Fruit fly (Drosophila melanogaster) whole organism, embryonic: ENCODE results near the gene Mpcp2.
A peak's percentile ranks its signal among the peaks of the same experiment; 100 is the strongest.

Source experiments
- Bdp1 ChIP-seq: fragments of 200-800 bp; sonication (Bioruptor generic); optimal IDR thresholded peaks from 3 replicates; lab custom pipeline; 2016; ENCODE audit warnings: missing biosample characterization, missing genetic modification characterization
- CG1024 ChIP-seq: fragments of 200-800 bp; sonication (Bioruptor generic); IDR thresholded peaks from 2 replicates; pipeline ENCODE4 v1.3.6; 2022; ENCODE audit warnings: missing biosample characterization, missing genetic modification characterization
- CG10274 ChIP-seq: fragments of 200-800 bp; sonication (Bioruptor generic); optimal IDR thresholded peaks from 3 replicates; lab custom pipeline; 2017; ENCODE audit warnings: missing biosample characterization, mild to moderate bottlenecking, missing genetic modification characterization
- CG10462 ChIP-seq: fragments of 200-800 bp; sonication (Bioruptor generic); optimal IDR thresholded peaks from 2 replicates; lab custom pipeline; 2016; ENCODE audit warnings: missing biosample characterization, missing genetic modification characterization
- CG10979 ChIP-seq: fragments of 200-800 bp; sonication (Bioruptor generic); optimal IDR thresholded peaks from 2 replicates; lab custom pipeline; 2018; ENCODE audit warnings: missing biosample characterization, mild to moderate bottlenecking, missing genetic modification characterization, moderate library complexity
- CG11247 ChIP-seq: fragments of 200-800 bp; sonication (Bioruptor generic); IDR thresholded peaks from 2 replicates; pipeline ENCODE4 v1.3.6; 2022; ENCODE audit warnings: missing biosample characterization, missing genetic modification characterization
- CG13287 ChIP-seq: fragments of 200-800 bp; sonication (Bioruptor generic); IDR thresholded peaks from 2 replicates; pipeline ENCODE4 v1.3.6; 2022; ENCODE audit warnings: missing biosample characterization, missing genetic modification characterization; ENCODE audit not compliant: partially characterized antibody
- CG14710 ChIP-seq: fragments of 200-800 bp; sonication (Bioruptor generic); optimal IDR thresholded peaks from 3 replicates; lab custom pipeline; 2019; ENCODE audit warnings: missing biosample characterization, mild to moderate bottlenecking, missing genetic modification characterization, moderate library complexity
- CG15011 ChIP-seq: fragments of 200-800 bp; sonication (Bioruptor generic); optimal IDR thresholded peaks from 3 replicates; lab custom pipeline; 2018; ENCODE audit warnings: missing biosample characterization, mild to moderate bottlenecking, missing genetic modification characterization
- CG15601 ChIP-seq: fragments of 200-800 bp; sonication (Bioruptor generic); optimal IDR thresholded peaks from 3 replicates; lab custom pipeline; 2019; ENCODE audit warnings: missing biosample characterization, mild to moderate bottlenecking, missing genetic modification characterization, moderate library complexity
- CG17186 ChIP-seq: fragments of 200-800 bp; sonication (Bioruptor generic); optimal IDR thresholded peaks from 3 replicates; lab custom pipeline; 2017; ENCODE audit warnings: missing biosample characterization, missing genetic modification reagents, missing genetic modification characterization
- CG17328 ChIP-seq: fragments of 200-800 bp; sonication (Bioruptor generic); IDR thresholded peaks from 2 replicates; pipeline ENCODE4 v1.3.6; 2022; ENCODE audit warnings: missing biosample characterization, missing genetic modification characterization
- CG17385 ChIP-seq: fragments of 200-800 bp; sonication (Bioruptor generic); optimal IDR thresholded peaks from 3 replicates; lab custom pipeline; 2018; ENCODE audit warnings: missing biosample characterization, mild to moderate bottlenecking, missing genetic modification characterization
- CG1832 ChIP-seq: fragments of 200-800 bp; sonication (Bioruptor generic); optimal IDR thresholded peaks from 2 replicates; lab custom pipeline; 2017; ENCODE audit warnings: missing biosample characterization, mild to moderate bottlenecking, missing genetic modification characterization, inconsistent platforms
- CG2129 ChIP-seq: fragments of 200-800 bp; sonication (Bioruptor generic); IDR thresholded peaks from 2 replicates; pipeline ENCODE4 v1.3.6; 2022; ENCODE audit warnings: missing biosample characterization, missing genetic modification characterization; ENCODE audit not compliant: partially characterized antibody
- CG30403 ChIP-seq: fragments of 200-800 bp; sonication (Bioruptor generic); optimal IDR thresholded peaks from 3 replicates; lab custom pipeline; 2016; ENCODE audit warnings: missing biosample characterization, missing genetic modification characterization
- CG32532 ChIP-seq: fragments of 200-800 bp; sonication (Bioruptor generic); IDR thresholded peaks from 2 replicates; pipeline ENCODE4 v1.3.6; 2022; ENCODE audit warnings: missing biosample characterization, missing genetic modification characterization
- CG34422 ChIP-seq: fragments of 200-800 bp; sonication (Bioruptor generic); IDR thresholded peaks from 3 replicates; pipeline ENCODE4 v1.3.6; 2022; ENCODE audit warnings: missing biosample characterization, missing genetic modification characterization
- CG4360 ChIP-seq: fragments of 200-800 bp; sonication (Bioruptor generic); IDR thresholded peaks from 2 replicates; pipeline ENCODE4 v1.3.6; 2022; ENCODE audit warnings: missing biosample characterization, missing genetic modification characterization
- CG7556 ChIP-seq: fragments of 200-800 bp; sonication (Bioruptor generic); optimal IDR thresholded peaks from 2 replicates; lab custom pipeline; 2017; ENCODE audit warnings: missing biosample characterization, mild to moderate bottlenecking, missing genetic modification characterization
- CG7839 ChIP-seq: fragments of 200-800 bp; sonication (Bioruptor generic); optimal IDR thresholded peaks from 3 replicates; lab custom pipeline; 2018; ENCODE audit warnings: missing biosample characterization, mild to moderate bottlenecking, missing genetic modification characterization, moderate library complexity
- CG9817 ChIP-seq: fragments of 200-800 bp; sonication (Bioruptor generic); optimal IDR thresholded peaks from 2 replicates; lab custom pipeline; 2018; ENCODE audit warnings: missing biosample characterization, mild to moderate bottlenecking, missing genetic modification characterization, moderate library complexity
- D19A ChIP-seq: fragments of 200-800 bp; optimal IDR thresholded peaks from 3 replicates; lab custom pipeline; 2019; ENCODE audit warnings: missing biosample characterization, mild to moderate bottlenecking, missing genetic modification characterization, moderate library complexity
- Dfd ChIP-seq, 2 experiments: fragments of >200 bp; optimal IDR thresholded peaks; 2 replicates each; lab custom pipeline; 2017; ENCODE audit warnings: missing biosample characterization in 2 of 2, missing genetic modification characterization in 2 of 2
- Gsc ChIP-seq: fragments of 200-800 bp; sonication (Bioruptor generic); IDR thresholded peaks from 2 replicates; pipeline ENCODE4 v1.3.6; 2022; ENCODE audit warnings: missing biosample characterization, missing genetic modification characterization
- Kr ChIP-seq: fragments of 200-800 bp; sonication (Bioruptor generic); optimal IDR thresholded peaks from 2 replicates; lab custom pipeline; 2017; ENCODE audit warnings: missing biosample characterization, mild to moderate bottlenecking, missing genetic modification characterization
- MBD-R2 ChIP-seq: fragments of 200-800 bp; sonication (Bioruptor generic); IDR thresholded peaks from 2 replicates; pipeline ENCODE4 v1.3.6; 2022; ENCODE audit warnings: missing biosample characterization, missing genetic modification characterization
- Mad ChIP-seq: fragments of 200-800 bp; sonication (Bioruptor generic); optimal IDR thresholded peaks from 2 replicates; lab custom pipeline; 2016; ENCODE audit warnings: missing biosample characterization, missing genetic modification characterization
- Max ChIP-seq: fragments of 200-800 bp; sonication (Bioruptor generic); optimal IDR thresholded peaks from 2 replicates; lab custom pipeline; 2016; ENCODE audit warnings: missing biosample characterization, mild to moderate bottlenecking, missing genetic modification characterization
- Nf-YA ChIP-seq: fragments of 200-800 bp; sonication (Bioruptor generic); IDR thresholded peaks from 2 replicates; pipeline ENCODE4 v1.3.6; 2022; ENCODE audit warnings: missing biosample characterization, missing genetic modification characterization
- Nf-YC ChIP-seq: fragments of 200-800 bp; optimal IDR thresholded peaks from 3 replicates; lab custom pipeline; 2019; ENCODE audit warnings: missing biosample characterization, mild to moderate bottlenecking, missing genetic modification characterization, moderate library complexity
- Rx ChIP-seq: fragments of 200-800 bp; sonication (Bioruptor generic); IDR thresholded peaks from 2 replicates; pipeline ENCODE4 v1.3.6; 2022; ENCODE audit warnings: missing biosample characterization, missing genetic modification characterization
- Sry-δ ChIP-seq: fragments of 200-800 bp; sonication (Bioruptor generic); optimal IDR thresholded peaks from 2 replicates; lab custom pipeline; 2016; ENCODE audit warnings: missing biosample characterization, missing genetic modification characterization
- Stat92E ChIP-seq, 3 experiments: fragments of >200 bp in 2 of 3; fragments of 200-800 bp in 1 of 3; sonication (Bioruptor generic) in 1 of 3; optimal IDR thresholded peaks; 2 replicates each; lab custom pipeline; 2017 to 2019; ENCODE audit warnings: missing biosample characterization in 3 of 3, missing genetic modification characterization in 3 of 3, mild to moderate bottlenecking in 1 of 3, moderate library complexity in 1 of 3
- Taf1 ChIP-seq: fragments of 200-800 bp; sonication (Bioruptor generic); IDR thresholded peaks from 2 replicates; pipeline ENCODE4 v1.3.6; 2022; ENCODE audit warnings: missing biosample characterization, missing genetic modification characterization
- Tbp ChIP-seq: fragments of >200 bp; optimal IDR thresholded peaks from 2 replicates; lab custom pipeline; 2018; ENCODE audit warnings: missing biosample characterization, missing genetic modification characterization
- abd-A ChIP-seq: fragments of 200-800 bp; sonication (Bioruptor generic); optimal IDR thresholded peaks from 3 replicates; lab custom pipeline; 2019; ENCODE audit warnings: missing biosample characterization, mild to moderate bottlenecking, missing genetic modification characterization, moderate library complexity
- ap ChIP-seq: fragments of 200-800 bp; sonication (Bioruptor generic); IDR thresholded peaks from 2 replicates; pipeline ENCODE4 v1.3.6; 2022; ENCODE audit warnings: missing biosample characterization, missing genetic modification characterization
- az2 ChIP-seq: fragments of 200-800 bp; sonication (Bioruptor generic); optimal IDR thresholded peaks from 3 replicates; lab custom pipeline; 2016; ENCODE audit warnings: missing biosample characterization, missing genetic modification characterization
- br ChIP-seq: fragments of >200 bp; optimal IDR thresholded peaks from 2 replicates; lab custom pipeline; 2017
- dmrt99B ChIP-seq: fragments of 200-800 bp; sonication (Bioruptor generic); optimal IDR thresholded peaks from 2 replicates; lab custom pipeline; 2018; ENCODE audit warnings: missing biosample characterization, mild to moderate bottlenecking, missing genetic modification characterization, moderate library complexity
- eve ChIP-seq, 2 experiments: fragments of >200 bp; optimal IDR thresholded peaks; 2 replicates each; lab custom pipeline; 2017; ENCODE audit warnings: missing biosample characterization in 2 of 2, missing genetic modification characterization in 2 of 2
- eyg ChIP-seq: fragments of 200-800 bp; sonication (Bioruptor generic); optimal IDR thresholded peaks from 3 replicates; lab custom pipeline; 2016; ENCODE audit warnings: missing biosample characterization, missing genetic modification characterization
- fd102C ChIP-seq: fragments of 200-800 bp; sonication (Bioruptor generic); optimal IDR thresholded peaks from 2 replicates; lab custom pipeline; 2018; ENCODE audit warnings: missing biosample characterization, mild to moderate bottlenecking, missing genetic modification characterization, moderate library complexity
- h ChIP-seq: fragments of >200 bp; optimal IDR thresholded peaks from 2 replicates; lab custom pipeline; 2017
- ham ChIP-seq: fragments of 200-800 bp; sonication (Bioruptor generic); IDR thresholded peaks from 2 replicates; pipeline ENCODE4 v1.3.6; 2022; ENCODE audit warnings: missing biosample characterization, missing genetic modification characterization
- her ChIP-seq: fragments of 200-800 bp; sonication (Bioruptor generic); optimal IDR thresholded peaks from 2 replicates; lab custom pipeline; 2016; ENCODE audit warnings: missing biosample characterization, missing genetic modification characterization
- jing ChIP-seq: fragments of 200-800 bp; sonication (Bioruptor generic); optimal IDR thresholded peaks from 2 replicates; lab custom pipeline; 2018; ENCODE audit warnings: missing biosample characterization, mild to moderate bottlenecking, missing genetic modification characterization
- knrl ChIP-seq: fragments of 200-800 bp; sonication (Bioruptor generic); IDR thresholded peaks from 3 replicates; pipeline ENCODE4 v1.3.6; 2022; ENCODE audit warnings: missing biosample characterization, missing genetic modification characterization; ENCODE audit not compliant: partially characterized antibody
- odd ChIP-seq: fragments of 200-800 bp; sonication (Bioruptor generic); optimal IDR thresholded peaks from 2 replicates; lab custom pipeline; 2017; ENCODE audit warnings: missing biosample characterization, mild to moderate bottlenecking, missing genetic modification characterization
- sc ChIP-seq, 3 experiments: fragments of >200 bp in 2 of 3; fragments of 200-800 bp in 1 of 3; sonication (Bioruptor generic) in 1 of 3; optimal IDR thresholded peaks; 2 replicates in 2 of 3; 3 replicates in 1 of 3; lab custom pipeline; 2017; ENCODE audit warnings: mild to moderate bottlenecking in 1 of 3, missing biosample characterization in 1 of 3, missing genetic modification characterization in 1 of 3, missing genetic modification reagents in 1 of 3
- stwl ChIP-seq: fragments of 200-800 bp; sonication (Bioruptor generic); optimal IDR thresholded peaks from 3 replicates; lab custom pipeline; 2018; ENCODE audit warnings: missing biosample characterization, mild to moderate bottlenecking, missing genetic modification characterization, moderate library complexity

The Mpcp2 gene

dm6 chr3L:14559659-14560058, 22.2 kb downstream of the Mpcp2 start, which contains the start of gene CG34039 (continued):
- peak; percentile 70 for TF ChIP-seq Sry-δ (GFP tag; lab: Kevin White, UChicago)
- TF ChIP-seq fd102C (GFP tag; lab: Kevin White, UChicago) = no peak
- TF ChIP-seq CG1832 = no peak
- TF ChIP-seq Mad (GFP tag; lab: Kevin White, UChicago) = no peak
- no peak for TF ChIP-seq Taf1 (GFP tag; lab: Robert Waterston, UW)
- 0 out of 2 replicates have a peak, but pooled peaks have one; percentile 19 for TF ChIP-seq CG4360
- TF ChIP-seq ap = no peak
- TF ChIP-seq dmrt99B (tag; lab: Kevin White, UChicago) = no peak
- peak; percentile 25 for TF ChIP-seq CG7839
- no peak for TF ChIP-seq D19A (tag; lab: Kevin White, UChicago)
- no peak for TF ChIP-seq CG10274 (GFP tag; lab: Kevin White, UChicago)
- no peak for TF ChIP-seq CG7556 (GFP tag; lab: Kevin White, UChicago)
- TF ChIP-seq CG10462 (GFP tag; lab: Kevin White, UChicago) = no peak
- peak; percentile 93 for TF ChIP-seq Nf-YC (tag; lab: Kevin White, UChicago)
- peak; percentile 63 for TF ChIP-seq MBD-R2 (GFP tag; lab: Robert Waterston, UW)
- no peak for TF ChIP-seq her
- no peak for TF ChIP-seq Dfd (GFP tag; optimal IDR thresholded peaks at IDR 0.05; lab: Kevin White, UChicago)
- TF ChIP-seq CG15011 (GFP tag; lab: Kevin White, UChicago) = no peak
- no peak for TF ChIP-seq odd (GFP tag; lab: Kevin White, UChicago)
- TF ChIP-seq eve (GFP tag; optimal IDR thresholded peaks at IDR 0.05; lab: Kevin White, UChicago) = peak in 1 of 2 experiments; percentile 79
- no peak for TF ChIP-seq CG32532 (GFP tag; lab: Robert Waterston, UW)
- TF ChIP-seq CG9817 (tag; lab: Kevin White, UChicago) = no peak
- no peak for TF ChIP-seq ham (GFP tag; lab: Robert Waterston, UW)
- TF ChIP-seq CG14710 = peak; percentile 82
- no peak for TF ChIP-seq Tbp (GFP tag; lab: Kevin White, UChicago)
- TF ChIP-seq h (lab: Kevin White, UChicago) = no peak
- TF ChIP-seq knrl (GFP tag; lab: Robert Waterston, UW) = peak; percentile 91; the same call in 2 of the 3 replicates
- TF ChIP-seq CG2129 (GFP tag; lab: Robert Waterston, UW) = peak; percentile 93
- TF ChIP-seq br (lab: Kevin White, UChicago) = no peak
- TF ChIP-seq Stat92E (GFP tag; optimal IDR thresholded peaks at IDR 0.05; lab: Kevin White, UChicago) = no peak
- TF ChIP-seq CG15601 (tag; lab: Kevin White, UChicago) = peak; percentile 65
- no peak for TF ChIP-seq sc (optimal IDR thresholded peaks at IDR 0.05; lab: Kevin White, UChicago)
- no peak for TF ChIP-seq sc (GFP tag; optimal IDR thresholded peaks at IDR 0.05; lab: Kevin White, UChicago)
- TF ChIP-seq abd-A (tag; lab: Kevin White, UChicago) = no peak
- peak; percentile 96 for TF ChIP-seq stwl (tag; lab: Kevin White, UChicago)
- no peak for TF ChIP-seq CG17186 (GFP tag; lab: Kevin White, UChicago)
- TF ChIP-seq CG10979 = no peak
- TF ChIP-seq Rx = no peak
- no peak for TF ChIP-seq Kr (GFP tag; lab: Kevin White, UChicago)
- no peak for TF ChIP-seq jing
- no peak for TF ChIP-seq Bdp1 (GFP tag; lab: Kevin White, UChicago)
- no peak for TF ChIP-seq az2 (GFP tag; lab: Kevin White, UChicago)
- no peak for TF ChIP-seq CG1024 (GFP tag; lab: Robert Waterston, UW)
- no peak for TF ChIP-seq CG17385 (GFP tag; lab: Kevin White, UChicago)
- no peak for TF ChIP-seq CG17328 (GFP tag; lab: Robert Waterston, UW)
- TF ChIP-seq eyg (GFP tag; lab: Kevin White, UChicago) = no peak
- peak; percentile 98 for TF ChIP-seq CG13287 (GFP tag; lab: Robert Waterston, UW)
- TF ChIP-seq CG30403 (GFP tag; lab: Kevin White, UChicago) = no peak
- no peak for TF ChIP-seq CG11247 (GFP tag; lab: Robert Waterston, UW)
- TF ChIP-seq Gsc (GFP tag; lab: Robert Waterston, UW) = no peak
- TF ChIP-seq Nf-YA (GFP tag; lab: Robert Waterston, UW) = no peak
- TF ChIP-seq Max (GFP tag; lab: Kevin White, UChicago) = peak; percentile 21
- no peak for TF ChIP-seq CG34422 (GFP tag; lab: Robert Waterston, UW)
